Worm (Caenorhabditis elegans) whole organism, late embryonic: Measurements from ENCODE around the gene F58B3.6.

Experiments
- ama-1 ChIP-seq: fragments of 150-350 bp; optimal IDR thresholded peaks from 2 replicates; lab custom pipeline; 2014
- ceh-9 ChIP-seq: sonication (generic microtip); optimal IDR thresholded peaks from 2 replicates; lab custom pipeline; 2016; ENCODE audit warnings: mild to moderate bottlenecking, missing genetic modification characterization, inconsistent platforms, missing compliant biosample characterization
- fkh-10 ChIP-seq: fragments of 150-350 bp; optimal IDR thresholded peaks from 2 replicates; lab custom pipeline; 2014; ENCODE audit warnings: missing biosample characterization, missing genetic modification reagents, missing genetic modification characterization
- nhr-11 ChIP-seq: fragments of 150-350 bp; optimal IDR thresholded peaks from 2 replicates; lab custom pipeline; 2014; ENCODE audit warnings: missing biosample characterization, missing genetic modification characterization
- pqm-1 ChIP-seq: sonication (generic microtip); optimal IDR thresholded peaks from 2 replicates; lab custom pipeline; 2016; ENCODE audit warnings: missing genetic modification characterization, missing compliant biosample characterization

ce11 chrIV:11650344-11650743, 13.9 kb downstream of the F58B3.6 start:
- TF ChIP-seq fkh-10 (GFP tag; lab: Kevin White, UChicago), result no peak
- TF ChIP-seq ama-1, result no peak
- no peak for TF ChIP-seq nhr-11
- no peak for TF ChIP-seq ceh-9 (tag; lab: Kevin White, UChicago)
- TF ChIP-seq pqm-1 (tag; lab: Kevin White, UChicago), result no peak
